Worm (Caenorhabditis elegans) whole organism, mixed stage, embryonic: Measurements from ENCODE around the gene jun-1.

Experiments
- M03D4.4 ChIP-seq: sonication (generic microtip); optimal IDR thresholded peaks from 2 replicates; lab custom pipeline; 2017; ENCODE audit warnings: mild to moderate bottlenecking, missing genetic modification characterization, missing compliant biosample characterization
- blmp-1 ChIP-seq: fragments of 150-350 bp; optimal IDR thresholded peaks from 2 replicates; lab custom pipeline; 2014; ENCODE audit warnings: missing biosample characterization, missing genetic modification characterization
- flh-1 ChIP-seq: fragments of 200-800 bp; sonication (Bioruptor generic); optimal IDR thresholded peaks from 2 replicates; lab custom pipeline; 2018; ENCODE audit warnings: mild to moderate bottlenecking, missing genetic modification characterization, moderate library complexity, missing compliant biosample characterization
- mab-5 ChIP-seq: fragments of 150-350 bp; optimal IDR thresholded peaks from 2 replicates; lab custom pipeline; 2014; ENCODE audit warnings: missing biosample characterization, missing genetic modification characterization
- mls-2 ChIP-seq: sonication (generic microtip); optimal IDR thresholded peaks from 2 replicates; lab custom pipeline; 2016; ENCODE audit warnings: mild to moderate bottlenecking, missing genetic modification characterization, moderate library complexity, missing compliant biosample characterization
- snpc-4 ChIP-seq: fragments of 150-350 bp; optimal IDR thresholded peaks from 2 replicates; lab custom pipeline; 2014; ENCODE audit warnings: missing biosample characterization, missing genetic modification characterization
- unc-39 ChIP-seq: fragments of 150-350 bp; optimal IDR thresholded peaks from 2 replicates; lab custom pipeline; 2014; ENCODE audit warnings: missing biosample characterization, missing genetic modification characterization
- zip-8 ChIP-seq: fragments of 150-350 bp; optimal IDR thresholded peaks from 2 replicates; lab custom pipeline; 2014; ENCODE audit warnings: missing biosample characterization, missing genetic modification characterization
- ztf-11 ChIP-seq: fragments of 150-350 bp; optimal IDR thresholded peaks from 2 replicates; lab custom pipeline; 2014; ENCODE audit warnings: missing biosample characterization, missing genetic modification characterization

DNA sequence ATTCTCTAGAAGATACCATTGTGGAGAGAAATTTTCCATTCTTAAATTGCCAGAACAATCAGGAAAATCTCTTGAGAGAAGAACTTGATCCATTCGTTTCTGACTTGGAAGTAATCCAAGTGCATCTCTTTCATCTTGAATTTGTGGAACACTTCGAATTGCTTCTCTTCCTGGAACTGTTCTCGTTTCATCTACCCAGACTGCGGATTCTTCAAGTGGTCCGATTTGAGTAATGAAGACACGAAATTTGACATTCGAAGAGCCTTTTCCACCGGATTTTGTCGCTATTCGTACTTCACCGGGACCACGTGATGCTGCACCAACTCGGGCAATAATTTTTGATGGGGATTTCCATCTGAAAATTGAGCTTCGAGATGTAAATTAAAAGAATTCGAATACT is 63.6 kb downstream of the jun-1 start:
- TF ChIP-seq flh-1, result no peak
- TF ChIP-seq zip-8, result no peak
- no peak for TF ChIP-seq snpc-4 (tag; lab: Kevin White, UChicago)
- TF ChIP-seq unc-39 (tag; lab: Kevin White, UChicago), result no peak
- no peak for TF ChIP-seq mab-5 (tag; lab: Kevin White, UChicago)
- TF ChIP-seq M03D4.4 (tag; lab: Kevin White, UChicago), result no peak
- no peak for TF ChIP-seq mls-2 (tag; lab: Kevin White, UChicago)
- TF ChIP-seq ztf-11 (tag; lab: Kevin White, UChicago), result no peak
- no peak for TF ChIP-seq blmp-1 (tag; lab: Kevin White, UChicago)
